Worm (Caenorhabditis elegans) whole organism, late embryonic: ENCODE results near the gene molo-1.

ENCODE experiments used
- ama-1 ChIP-seq: fragments of 150-350 bp; optimal IDR thresholded peaks from 2 replicates; lab custom pipeline; 2014
- ceh-30 ChIP-seq: fragments of 150-350 bp; optimal IDR thresholded peaks from 2 replicates; lab custom pipeline; 2014; ENCODE audit warnings: missing biosample characterization, missing genetic modification characterization
- ceh-6 ChIP-seq: fragments of 200-800 bp; sonication (Bioruptor generic); optimal IDR thresholded peaks from 2 replicates; lab custom pipeline; 2018; ENCODE audit warnings: mild to moderate bottlenecking, missing genetic modification characterization, missing compliant biosample characterization
- ceh-9 ChIP-seq: sonication (generic microtip); optimal IDR thresholded peaks from 2 replicates; lab custom pipeline; 2016; ENCODE audit warnings: mild to moderate bottlenecking, missing genetic modification characterization, inconsistent platforms, missing compliant biosample characterization
- lin-11 ChIP-seq: fragments of 200-800 bp; sonication (Bioruptor generic); optimal IDR thresholded peaks from 2 replicates; lab custom pipeline; 2018; ENCODE audit warnings: mild to moderate bottlenecking, missing genetic modification characterization, missing compliant biosample characterization
- nfya-1 ChIP-seq: sonication (generic microtip); optimal IDR thresholded peaks from 2 replicates; lab custom pipeline; 2017; ENCODE audit warnings: missing genetic modification characterization, mild to moderate bottlenecking, missing compliant biosample characterization, antibody characterized with exemption, moderate library complexity
- nhr-11 ChIP-seq: fragments of 150-350 bp; optimal IDR thresholded peaks from 2 replicates; lab custom pipeline; 2014; ENCODE audit warnings: missing biosample characterization, missing genetic modification characterization
- pag-3 ChIP-seq: sonication (generic microtip); optimal IDR thresholded peaks from 2 replicates; lab custom pipeline; 2016; ENCODE audit warnings: missing compliant biosample characterization, missing genetic modification characterization, borderline replicate concordance
- sdc-2 ChIP-seq: sonication (generic microtip); optimal IDR thresholded peaks from 2 replicates; lab custom pipeline; 2016; ENCODE audit warnings: missing genotype, missing genetic modification characterization, missing compliant biosample characterization
- tbx-2 ChIP-seq: sonication (generic microtip); optimal IDR thresholded peaks from 2 replicates; lab custom pipeline; 2016; ENCODE audit warnings: missing genetic modification characterization, missing compliant biosample characterization
- ttx-3 ChIP-seq: sonication (generic microtip); optimal IDR thresholded peaks from 2 replicates; lab custom pipeline; 2016; ENCODE audit warnings: missing genetic modification reagents, missing genetic modification characterization, missing compliant biosample characterization
- unc-86 ChIP-seq: sonication (generic microtip); optimal IDR thresholded peaks from 2 replicates; lab custom pipeline; 2016; ENCODE audit warnings: missing genetic modification characterization, missing compliant biosample characterization
- zip-5 ChIP-seq: sonication (generic microtip); optimal IDR thresholded peaks from 2 replicates; lab custom pipeline; 2016; ENCODE audit warnings: missing genetic modification characterization, missing compliant biosample characterization

DNA sequence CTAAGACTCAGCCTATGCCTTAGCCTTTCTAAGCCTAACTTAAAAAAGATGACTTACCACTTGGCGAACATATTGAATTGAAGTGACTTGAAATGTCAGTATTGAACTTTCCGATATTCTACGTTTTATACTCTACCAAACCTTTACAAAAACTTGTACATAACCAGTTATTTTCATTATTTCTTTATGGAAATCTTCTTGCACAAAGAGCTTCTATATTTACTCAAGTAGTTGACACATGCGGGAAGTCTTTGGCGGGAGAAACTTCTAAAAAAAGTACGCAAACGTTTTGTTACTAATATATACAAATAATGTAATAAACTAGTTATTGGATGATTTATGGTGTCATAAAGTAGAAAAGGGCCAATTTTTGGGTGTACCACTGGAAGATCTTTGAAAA is 5.1 kb upstream of the molo-1 start, which contains the start of gene nspb-12:
- TF ChIP-seq nhr-11 (no peak), unc-86 (no peak), zip-5 (no peak), ama-1 (lab: Kevin White, UChicago) (no peak), sdc-2 (tag; lab: Kevin White, UChicago) (no peak), nfya-1 (tag; lab: Kevin White, UChicago) (no peak), ceh-6 (GFP tag; lab: Kevin White, UChicago) (no peak), ttx-3 (tag; lab: Kevin White, UChicago) (no peak), tbx-2 (tag; lab: Kevin White, UChicago) (no peak), pag-3 (no peak), ceh-30 (tag; lab: Kevin White, UChicago) (no peak), ceh-9 (tag; lab: Kevin White, UChicago) (no peak), lin-11 (tag; lab: Kevin White, UChicago) (no peak)
